Fruit fly (Drosophila melanogaster) whole organism, prepupa: ENCODE measurements around the gene CG13731.

Experiments used
- CG10631 ChIP-seq: fragments of 200-800 bp; sonication (Bioruptor generic); optimal IDR thresholded peaks from 2 replicates; lab custom pipeline; 2016; ENCODE audit warnings: missing biosample characterization, missing genetic modification characterization
- CG11762 ChIP-seq: fragments of 200-800 bp; sonication (Bioruptor generic); optimal IDR thresholded peaks from 3 replicates; lab custom pipeline; 2016; ENCODE audit warnings: missing biosample characterization, missing genetic modification characterization; ENCODE audit not compliant: insufficient read depth
- CG15336 ChIP-seq: fragments of 200-800 bp; sonication (Bioruptor generic); IDR thresholded peaks from 2 replicates; pipeline ENCODE4 v1.3.6; 2022; ENCODE audit warnings: missing biosample characterization, missing genetic modification characterization
- CG1621 ChIP-seq: fragments of 200-800 bp; sonication (Bioruptor generic); optimal IDR thresholded peaks from 3 replicates; lab custom pipeline; 2018; ENCODE audit warnings: missing biosample characterization, mild to moderate bottlenecking, missing genetic modification characterization
- CG16779 ChIP-seq: fragments of 200-800 bp; sonication (Bioruptor generic); optimal IDR thresholded peaks from 3 replicates; lab custom pipeline; 2017; ENCODE audit warnings: missing biosample characterization, mild to moderate bottlenecking, missing genetic modification characterization
- CG3032 ChIP-seq: fragments of 200-800 bp; optimal IDR thresholded peaks from 2 replicates; lab custom pipeline; 2019; ENCODE audit warnings: missing biosample characterization, mild to moderate bottlenecking, missing genetic modification characterization, moderate library complexity
- CG31627 ChIP-seq: fragments of 200-800 bp; sonication (Bioruptor generic); optimal IDR thresholded peaks from 3 replicates; lab custom pipeline; 2016; ENCODE audit warnings: missing biosample characterization, missing genetic modification characterization
- CG32006 ChIP-seq: fragments of 200-800 bp; sonication (Bioruptor generic); optimal IDR thresholded peaks from 3 replicates; lab custom pipeline; 2017; ENCODE audit warnings: missing biosample characterization, mild to moderate bottlenecking, missing genetic modification characterization
- CG3919 ChIP-seq: fragments of 200-800 bp; sonication (Bioruptor generic); optimal IDR thresholded peaks from 3 replicates; lab custom pipeline; 2016; ENCODE audit warnings: missing biosample characterization, missing genetic modification characterization
- CG4318 ChIP-seq: fragments of 200-800 bp; sonication (Bioruptor generic); optimal IDR thresholded peaks from 3 replicates; lab custom pipeline; 2017; ENCODE audit warnings: missing biosample characterization, mild to moderate bottlenecking, missing genetic modification characterization
- CG6163 ChIP-seq: fragments of 200-800 bp; sonication (Bioruptor generic); IDR thresholded peaks from 3 replicates; pipeline ENCODE4 v1.3.6; 2022; ENCODE audit warnings: missing biosample characterization, missing genetic modification characterization
- CG6276 ChIP-seq: fragments of 200-800 bp; sonication (Bioruptor generic); optimal IDR thresholded peaks from 2 replicates; lab custom pipeline; 2017; ENCODE audit warnings: missing biosample characterization, mild to moderate bottlenecking, missing genetic modification characterization
- CG6808 ChIP-seq: fragments of 200-800 bp; sonication (Bioruptor generic); optimal IDR thresholded peaks from 3 replicates; lab custom pipeline; 2017; ENCODE audit warnings: missing biosample characterization, missing genetic modification characterization, mild to moderate bottlenecking, moderate library complexity, missing genetic modification reagents
- CG6854 ChIP-seq: fragments of 200-800 bp; sonication (Bioruptor generic); optimal IDR thresholded peaks from 2 replicates; lab custom pipeline; 2017; ENCODE audit warnings: missing biosample characterization, mild to moderate bottlenecking, missing genetic modification characterization
- CG8119 ChIP-seq: fragments of 200-800 bp; sonication (Bioruptor generic); IDR thresholded peaks from 3 replicates; pipeline ENCODE4 v1.3.6; 2022; ENCODE audit warnings: missing biosample characterization, missing genetic modification characterization
- CG8319 ChIP-seq: fragments of 200-800 bp; sonication (Bioruptor generic); optimal IDR thresholded peaks from 3 replicates; lab custom pipeline; 2016; ENCODE audit warnings: missing biosample characterization, missing genetic modification characterization
- CG8632 ChIP-seq: fragments of 200-800 bp; sonication (Bioruptor generic); optimal IDR thresholded peaks from 3 replicates; lab custom pipeline; 2016; ENCODE audit warnings: missing biosample characterization, missing genetic modification characterization
- CG9139 ChIP-seq: fragments of 200-800 bp; sonication (Bioruptor generic); optimal IDR thresholded peaks from 3 replicates; lab custom pipeline; 2017; ENCODE audit warnings: missing biosample characterization, mild to moderate bottlenecking, missing genetic modification characterization
- Eip75B ChIP-seq: fragments of 200-800 bp; sonication (Bioruptor generic); optimal IDR thresholded peaks from 3 replicates; lab custom pipeline; 2016; ENCODE audit warnings: missing biosample characterization, missing genetic modification characterization
- Eip78C ChIP-seq: fragments of 200-800 bp; sonication (Bioruptor generic); peaks from one replicate; lab custom pipeline; 2016; ENCODE audit warnings: missing biosample characterization, missing genetic modification characterization
- Eip93F ChIP-seq: fragments of 200-800 bp; sonication (Bioruptor generic); optimal IDR thresholded peaks from 2 replicates; lab custom pipeline; 2016; ENCODE audit warnings: missing biosample characterization, mild to moderate bottlenecking, missing genetic modification characterization
- Ets21C ChIP-seq: fragments of 200-800 bp; sonication (Bioruptor generic); optimal IDR thresholded peaks from 3 replicates; lab custom pipeline; 2016; ENCODE audit warnings: missing biosample characterization, missing genetic modification characterization
- Gug ChIP-seq: fragments of 200-800 bp; sonication (Bioruptor generic); IDR thresholded peaks from 2 replicates; pipeline ENCODE4 v1.3.6; 2022; ENCODE audit warnings: missing biosample characterization, missing genetic modification characterization
- Hr38 ChIP-seq: sonication (Bioruptor generic); optimal IDR thresholded peaks from 2 replicates; lab custom pipeline; 2016; ENCODE audit warnings: missing biosample characterization, missing genetic modification characterization
- Hr4 ChIP-seq: fragments of 200-800 bp; sonication (Bioruptor generic); optimal IDR thresholded peaks from 3 replicates; lab custom pipeline; 2016; ENCODE audit warnings: missing biosample characterization, missing genetic modification characterization
- Sox102F ChIP-seq: fragments of 200-800 bp; sonication (Bioruptor generic); optimal IDR thresholded peaks from 2 replicates; lab custom pipeline; 2016; ENCODE audit warnings: missing biosample characterization, mild to moderate bottlenecking, missing genetic modification characterization
- Sox14 ChIP-seq: fragments of 200-800 bp; sonication (Bioruptor generic); optimal IDR thresholded peaks from 3 replicates; lab custom pipeline; 2016; ENCODE audit warnings: missing biosample characterization, missing genetic modification characterization
- Sox15 ChIP-seq: fragments of 200-800 bp; sonication (Bioruptor generic); optimal IDR thresholded peaks from 3 replicates; lab custom pipeline; 2016; ENCODE audit warnings: missing biosample characterization, missing genetic modification characterization
- cyc ChIP-seq: fragments of 200-800 bp; sonication (Bioruptor generic); optimal IDR thresholded peaks from 3 replicates; lab custom pipeline; 2016; ENCODE audit warnings: missing biosample characterization, missing genetic modification characterization
- dac ChIP-seq: fragments of 200-800 bp; sonication (Bioruptor generic); optimal IDR thresholded peaks from 2 replicates; lab custom pipeline; 2017; ENCODE audit warnings: missing biosample characterization, mild to moderate bottlenecking, missing genetic modification characterization
- dsx ChIP-seq: fragments of 200-800 bp; optimal IDR thresholded peaks from 3 replicates; lab custom pipeline; 2019; ENCODE audit warnings: missing biosample characterization, mild to moderate bottlenecking, missing genetic modification characterization, moderate library complexity; ENCODE audit not compliant: poor library complexity, severe bottlenecking
- eg ChIP-seq: fragments of 200-800 bp; sonication (Bioruptor generic); IDR thresholded peaks from 3 replicates; pipeline ENCODE4 v1.3.6; 2022; ENCODE audit warnings: missing biosample characterization, missing genetic modification characterization
- esn ChIP-seq: fragments of 200-800 bp; sonication (Bioruptor generic); optimal IDR thresholded peaks from 2 replicates; lab custom pipeline; 2016; ENCODE audit warnings: missing biosample characterization, mild to moderate bottlenecking, missing genetic modification characterization, moderate library complexity
- fd85E ChIP-seq: fragments of 200-800 bp; sonication (Bioruptor generic); optimal IDR thresholded peaks from 3 replicates; lab custom pipeline; 2016; ENCODE audit warnings: missing biosample characterization, missing genetic modification characterization
- fkh ChIP-seq: fragments of 200-800 bp; sonication (Bioruptor generic); optimal IDR thresholded peaks from 3 replicates; lab custom pipeline; 2017; ENCODE audit warnings: missing biosample characterization, mild to moderate bottlenecking, missing genetic modification characterization, moderate library complexity
- lz ChIP-seq: fragments of 200-800 bp; sonication (Bioruptor generic); optimal IDR thresholded peaks from 3 replicates; lab custom pipeline; 2016; ENCODE audit warnings: missing biosample characterization, missing genetic modification characterization
- net ChIP-seq: fragments of 200-800 bp; sonication (Bioruptor generic); optimal IDR thresholded peaks from 3 replicates; lab custom pipeline; 2016; ENCODE audit warnings: missing biosample characterization, missing genetic modification characterization
- pdm3 ChIP-seq: fragments of 200-800 bp; sonication (Bioruptor generic); optimal IDR thresholded peaks from 3 replicates; lab custom pipeline; 2016; ENCODE audit warnings: missing biosample characterization, missing genetic modification characterization
- salr ChIP-seq, 2 experiments: fragments of 200-800 bp; sonication (Bioruptor generic); optimal IDR thresholded peaks; 3 replicates each; lab custom pipeline; 2016 to 2018; ENCODE audit warnings: missing biosample characterization in 2 of 2, missing genetic modification characterization in 2 of 2, mild to moderate bottlenecking in 1 of 2
- spab ChIP-seq: fragments of 200-800 bp; sonication (Bioruptor generic); optimal IDR thresholded peaks from 2 replicates; lab custom pipeline; 2017; ENCODE audit warnings: missing biosample characterization, mild to moderate bottlenecking, missing genetic modification characterization, missing genetic modification reagents
- ss ChIP-seq, 2 experiments: fragments of 200-800 bp; sonication (Bioruptor generic); optimal IDR thresholded peaks; 2 replicates in 1 of 2; 3 replicates in 1 of 2; lab custom pipeline; 2017 to 2018; ENCODE audit warnings: mild to moderate bottlenecking in 2 of 2, missing biosample characterization in 2 of 2, missing genetic modification characterization in 2 of 2, moderate library complexity in 1 of 2
- svp ChIP-seq: fragments of 200-800 bp; sonication (Bioruptor generic); peaks from one replicate; lab custom pipeline; 2016; ENCODE audit warnings: missing biosample characterization, missing genetic modification characterization
- vri ChIP-seq: fragments of 200-800 bp; sonication (Bioruptor generic); optimal IDR thresholded peaks from 3 replicates; lab custom pipeline; 2016; ENCODE audit warnings: missing biosample characterization, mild to moderate bottlenecking, missing genetic modification characterization

The CG13731 gene

dm6 chr3L:17425132-17425713 lies 36.5 kb upstream of the CG13731 start, which contains the start of the genes Sec3 and COX7B (continued):
- TF ChIP-seq CG6163 (GFP tag; lab: Robert Waterston, UW) (0 out of 3 replicates have a peak, but pooled peaks have one; percentile 29), ss (GFP tag; optimal IDR thresholded peaks at IDR 0.05; lab: Kevin White, UChicago) (peak in 1 of 2 experiments; percentile 30), Hr38 (no peak), Eip75B (GFP tag; lab: Kevin White, UChicago) (peak; percentile 52), fkh (peak; percentile 79), Eip78C (GFP tag; lab: Kevin White, UChicago) (peak; percentile 86), Eip93F (peak; percentile 53), fd85E (GFP tag; lab: Kevin White, UChicago) (no peak), CG32006 (GFP tag; lab: Kevin White, UChicago) (peak; percentile 47), salr (GFP tag; optimal IDR thresholded peaks at IDR 0.05; lab: Kevin White, UChicago) (no peak), CG3032 (tag; lab: Kevin White, UChicago) (peak; percentile 59), eg (GFP tag; lab: Robert Waterston, UW) (no peak; the same call in 2 of the 3 replicates), svp (GFP tag; lab: Kevin White, UChicago) (peak; percentile 92), Sox14 (peak; percentile 62), cyc (peak; percentile 60), dsx (GFP tag; lab: Kevin White, UChicago) (peak; percentile 65), CG9139 (GFP tag; lab: Kevin White, UChicago) (no peak), Ets21C (GFP tag; lab: Kevin White, UChicago) (peak; percentile 63), CG6276 (GFP tag; lab: Kevin White, UChicago) (no peak), spab (GFP tag; lab: Kevin White, UChicago) (no peak), Hr4 (GFP tag; lab: Kevin White, UChicago) (peak; percentile 67), vri (GFP tag; lab: Kevin White, UChicago) (peak; percentile 91), CG1621 (tag; lab: Kevin White, UChicago) (no peak), CG16779 (tag; lab: Kevin White, UChicago) (no peak), Gug (GFP tag; lab: Robert Waterston, UW) (no peak), CG3919 (GFP tag; lab: Kevin White, UChicago) (peak; percentile 61), Sox15 (GFP tag; lab: Kevin White, UChicago) (no peak), CG6854 (GFP tag; lab: Kevin White, UChicago) (no peak), lz (GFP tag; lab: Kevin White, UChicago) (peak; percentile 71), dac (peak; percentile 14), CG4318 (no peak)

dm6 chr3L:17421319-17421718 lies 32.6 kb upstream of the CG13731 start, which contains the start of gene blot:
Gene blot, minus strand, starts transcription at chr3L:17421514.
- TF ChIP-seq Sox102F (GFP tag; lab: Kevin White, UChicago) (peak; percentile 26), svp (GFP tag; lab: Kevin White, UChicago) (peak; percentile 92), CG8319 (GFP tag; lab: Kevin White, UChicago) (no peak), CG3919 (GFP tag; lab: Kevin White, UChicago) (peak; percentile 45), dsx (GFP tag; lab: Kevin White, UChicago) (no peak), ss (GFP tag; optimal IDR thresholded peaks at IDR 0.05; lab: Kevin White, UChicago) (peak; percentile 28 to 36), CG11762 (GFP tag; lab: Kevin White, UChicago) (no peak), CG6163 (GFP tag; lab: Robert Waterston, UW) (peak; percentile 23; the same call in 2 of the 3 replicates), CG6808 (no peak), CG31627 (GFP tag; lab: Kevin White, UChicago) (no peak), CG1621 (tag; lab: Kevin White, UChicago) (peak; percentile 36), CG8119 (GFP tag; lab: Robert Waterston, UW) (0 out of 3 replicates have a peak, but pooled peaks have one; percentile 30), pdm3 (GFP tag; lab: Kevin White, UChicago) (no peak), fkh (no peak), CG9139 (GFP tag; lab: Kevin White, UChicago) (no peak), CG8632 (GFP tag; lab: Kevin White, UChicago) (no peak), CG15336 (GFP tag; lab: Robert Waterston, UW) (peak; percentile 38; the same call in 1 of the 2 replicates), lz (GFP tag; lab: Kevin White, UChicago) (no peak), net (GFP tag; lab: Kevin White, UChicago) (peak; percentile 2), CG10631 (GFP tag; lab: Kevin White, UChicago) (no peak), salr (GFP tag; optimal IDR thresholded peaks at IDR 0.05; lab: Kevin White, UChicago) (no peak), dac (no peak), esn (GFP tag; lab: Kevin White, UChicago) (no peak)
